Fruit fly (Drosophila melanogaster) whole organism, embryonic: Measurements from ENCODE around the gene wge.

Experiments
- Atf-2 ChIP-seq: fragments of 200-800 bp; sonication (Bioruptor generic); optimal IDR thresholded peaks from 2 replicates; lab custom pipeline; 2016; ENCODE audit warnings: missing biosample characterization, missing genetic modification characterization
- Atf6 ChIP-seq: fragments of 200-800 bp; sonication (Bioruptor generic); IDR thresholded peaks from 2 replicates; pipeline ENCODE4 v1.3.6; 2022; ENCODE audit warnings: missing biosample characterization, missing genetic modification characterization
- CG12219 ChIP-seq: fragments of 200-800 bp; sonication (Bioruptor generic); optimal IDR thresholded peaks from 3 replicates; lab custom pipeline; 2018; ENCODE audit warnings: missing biosample characterization, mild to moderate bottlenecking, missing genetic modification characterization
- CG12769 ChIP-seq: fragments of 200-800 bp; sonication (Bioruptor generic); optimal IDR thresholded peaks from 2 replicates; lab custom pipeline; 2019; ENCODE audit warnings: missing biosample characterization, mild to moderate bottlenecking, missing genetic modification characterization, moderate library complexity
- CG13296 ChIP-seq: fragments of 200-800 bp; sonication (Bioruptor generic); optimal IDR thresholded peaks from 3 replicates; lab custom pipeline; 2018; ENCODE audit warnings: missing biosample characterization, mild to moderate bottlenecking, missing genetic modification characterization
- CG17912 ChIP-seq: fragments of 200-800 bp; sonication (Bioruptor generic); optimal IDR thresholded peaks from 2 replicates; lab custom pipeline; 2018; ENCODE audit warnings: missing biosample characterization, mild to moderate bottlenecking, missing genetic modification characterization
- CG18011 ChIP-seq: fragments of 200-800 bp; sonication (Bioruptor generic); optimal IDR thresholded peaks from 2 replicates; lab custom pipeline; 2017; ENCODE audit warnings: missing biosample characterization, missing genetic modification characterization, mild to moderate bottlenecking, moderate library complexity, missing genotype
- CG18262 ChIP-seq: fragments of 200-800 bp; optimal IDR thresholded peaks from 3 replicates; lab custom pipeline; 2019; ENCODE audit warnings: missing biosample characterization, mild to moderate bottlenecking, missing genetic modification characterization, moderate library complexity
- CG18599 ChIP-seq: fragments of 200-800 bp; sonication (Bioruptor generic); optimal IDR thresholded peaks from 3 replicates; lab custom pipeline; 2017; ENCODE audit warnings: missing biosample characterization, missing genetic modification characterization, mild to moderate bottlenecking, moderate library complexity, missing genetic modification reagents
- CG2120 ChIP-seq: fragments of 200-800 bp; sonication (Bioruptor generic); optimal IDR thresholded peaks from 3 replicates; lab custom pipeline; 2016; ENCODE audit warnings: missing biosample characterization, missing genetic modification characterization
- CG2712 ChIP-seq: fragments of 200-800 bp; optimal IDR thresholded peaks from 3 replicates; lab custom pipeline; 2019; ENCODE audit warnings: missing biosample characterization, mild to moderate bottlenecking, missing genetic modification characterization, moderate library complexity
- CG3847 ChIP-seq: fragments of 200-800 bp; sonication (Bioruptor generic); IDR thresholded peaks from 2 replicates; pipeline ENCODE4 v1.3.6; 2022; ENCODE audit warnings: missing biosample characterization, missing genetic modification characterization
- CG43689 ChIP-seq: fragments of 200-800 bp; sonication (Bioruptor generic); IDR thresholded peaks from 2 replicates; pipeline ENCODE4 v1.3.6; 2022; ENCODE audit warnings: missing biosample characterization, missing genetic modification characterization
- CG4424 ChIP-seq: fragments of 200-800 bp; sonication (Bioruptor generic); optimal IDR thresholded peaks from 3 replicates; lab custom pipeline; 2016; ENCODE audit warnings: missing biosample characterization, missing genetic modification characterization
- CG8281 ChIP-seq: fragments of 200-800 bp; sonication (Bioruptor generic); optimal IDR thresholded peaks from 2 replicates; lab custom pipeline; 2018; ENCODE audit warnings: missing biosample characterization, mild to moderate bottlenecking, missing genetic modification characterization, moderate library complexity
- CrebB ChIP-seq: fragments of 200-800 bp; sonication (Bioruptor generic); optimal IDR thresholded peaks from 3 replicates; lab custom pipeline; 2018; ENCODE audit warnings: missing biosample characterization, mild to moderate bottlenecking, missing genetic modification characterization
- Dll ChIP-seq: fragments of 200-800 bp; sonication (Bioruptor generic); IDR thresholded peaks from 4 replicates; pipeline ENCODE4 v1.3.6; 2022; ENCODE audit warnings: missing biosample characterization, missing genetic modification characterization; ENCODE audit not compliant: partially characterized antibody
- Hr39 ChIP-seq: fragments of >200 bp; optimal IDR thresholded peaks from 2 replicates; lab custom pipeline; 2017
- Rx ChIP-seq: fragments of 200-800 bp; sonication (Bioruptor generic); IDR thresholded peaks from 2 replicates; pipeline ENCODE4 v1.3.6; 2022; ENCODE audit warnings: missing biosample characterization, missing genetic modification characterization
- Sox102F ChIP-seq: fragments of 200-800 bp; sonication (Bioruptor generic); optimal IDR thresholded peaks from 2 replicates; lab custom pipeline; 2018; ENCODE audit warnings: missing biosample characterization, mild to moderate bottlenecking, missing genetic modification characterization, moderate library complexity
- Spps ChIP-seq: fragments of 200-800 bp; sonication (Bioruptor generic); optimal IDR thresholded peaks from 2 replicates; lab custom pipeline; 2018; ENCODE audit warnings: missing biosample characterization, mild to moderate bottlenecking, missing genetic modification characterization
- Vsx1 ChIP-seq: fragments of 200-800 bp; sonication (Bioruptor generic); optimal IDR thresholded peaks from 2 replicates; lab custom pipeline; 2017; ENCODE audit warnings: missing biosample characterization, mild to moderate bottlenecking, missing genetic modification characterization, missing genetic modification reagents
- croc ChIP-seq: fragments of 200-800 bp; sonication (Bioruptor generic); conservative IDR thresholded peaks from 3 replicates; pipeline ENCODE4 v1.3.6; 2022; ENCODE audit warnings: missing biosample characterization, missing genetic modification characterization
- cwo ChIP-seq: fragments of 200-800 bp; sonication (Bioruptor generic); optimal IDR thresholded peaks from 3 replicates; lab custom pipeline; 2017; ENCODE audit warnings: missing biosample characterization, missing genetic modification characterization, mild to moderate bottlenecking, moderate library complexity, missing genetic modification reagents
- dmrt99B ChIP-seq: fragments of 200-800 bp; sonication (Bioruptor generic); optimal IDR thresholded peaks from 2 replicates; lab custom pipeline; 2018; ENCODE audit warnings: missing biosample characterization, mild to moderate bottlenecking, missing genetic modification characterization, moderate library complexity
- emc ChIP-seq: fragments of 200-800 bp; sonication (Bioruptor generic); optimal IDR thresholded peaks from 2 replicates; lab custom pipeline; 2016; ENCODE audit warnings: missing biosample characterization, missing genetic modification characterization
- exex ChIP-seq: fragments of 200-800 bp; sonication (Bioruptor generic); optimal IDR thresholded peaks from 4 replicates; lab custom pipeline; 2018; ENCODE audit warnings: missing biosample characterization, mild to moderate bottlenecking, missing genetic modification characterization, moderate library complexity
- fd102C ChIP-seq: fragments of 200-800 bp; sonication (Bioruptor generic); optimal IDR thresholded peaks from 2 replicates; lab custom pipeline; 2018; ENCODE audit warnings: missing biosample characterization, mild to moderate bottlenecking, missing genetic modification characterization, moderate library complexity
- gsb-n ChIP-seq: fragments of 200-800 bp; sonication (Bioruptor generic); optimal IDR thresholded peaks from 3 replicates; lab custom pipeline; 2018; ENCODE audit warnings: missing biosample characterization, mild to moderate bottlenecking, missing genetic modification characterization
- inv ChIP-seq: fragments of 200-800 bp; sonication (Bioruptor generic); IDR thresholded peaks from 2 replicates; pipeline ENCODE4 v1.3.6; 2022; ENCODE audit warnings: missing biosample characterization, missing genetic modification characterization; ENCODE audit not compliant: partially characterized antibody
- kay ChIP-seq: fragments of 200-800 bp; sonication (Bioruptor generic); optimal IDR thresholded peaks from 2 replicates; lab custom pipeline; 2016; ENCODE audit warnings: missing biosample characterization, missing genetic modification characterization
- knrl ChIP-seq: fragments of 200-800 bp; sonication (Bioruptor generic); IDR thresholded peaks from 3 replicates; pipeline ENCODE4 v1.3.6; 2022; ENCODE audit warnings: missing biosample characterization, missing genetic modification characterization; ENCODE audit not compliant: partially characterized antibody
- lbe ChIP-seq: fragments of 200-800 bp; sonication (Bioruptor generic); optimal IDR thresholded peaks from 2 replicates; lab custom pipeline; 2016; ENCODE audit warnings: missing biosample characterization, mild to moderate bottlenecking, missing genetic modification characterization
- lola ChIP-seq, 3 experiments: fragments of >200 bp in 2 of 3; fragments of 200-800 bp in 1 of 3; sonication (Bioruptor generic) in 1 of 3; optimal IDR thresholded peaks; 2 replicates each; lab custom pipeline; 2017 to 2019; ENCODE audit warnings: missing biosample characterization in 3 of 3, missing genetic modification characterization in 3 of 3, mild to moderate bottlenecking in 1 of 3, moderate library complexity in 1 of 3
- maf-S ChIP-seq: fragments of 200-800 bp; sonication (Bioruptor generic); optimal IDR thresholded peaks from 2 replicates; lab custom pipeline; 2016; ENCODE audit warnings: missing biosample characterization, missing genetic modification characterization
- p53 ChIP-seq: fragments of 200-800 bp; sonication (Bioruptor generic); optimal IDR thresholded peaks from 2 replicates; lab custom pipeline; 2016; ENCODE audit warnings: missing biosample characterization, missing genetic modification characterization
- pita ChIP-seq: fragments of 200-800 bp; sonication (Bioruptor generic); optimal IDR thresholded peaks from 2 replicates; lab custom pipeline; 2017; ENCODE audit warnings: missing biosample characterization, mild to moderate bottlenecking, missing genetic modification characterization
- prd ChIP-seq, 3 experiments: fragments of >200 bp in 2 of 3; fragments of 200-800 bp in 1 of 3; sonication (Bioruptor generic) in 1 of 3; optimal IDR thresholded peaks in 2 of 3; IDR thresholded peaks in 1 of 3; 2 replicates in 2 of 3; 3 replicates in 1 of 3; pipeline versions ENCODE4 v1.3.6 to Lab custom; 2017 to 2022; ENCODE audit warnings: missing biosample characterization in 1 of 3, missing genetic modification characterization in 1 of 3
- row ChIP-seq: fragments of 200-800 bp; sonication (Bioruptor generic); IDR thresholded peaks from 3 replicates; pipeline ENCODE4 v1.3.6; 2022; ENCODE audit warnings: missing biosample characterization, missing genetic modification characterization
- run ChIP-seq: fragments of 200-800 bp; sonication (Bioruptor generic); optimal IDR thresholded peaks from 3 replicates; lab custom pipeline; 2018; ENCODE audit warnings: missing biosample characterization, mild to moderate bottlenecking, missing genetic modification characterization
- sim ChIP-seq: fragments of 200-800 bp; sonication (Bioruptor generic); IDR thresholded peaks from 2 replicates; pipeline ENCODE4 v1.3.6; 2022; ENCODE audit warnings: missing biosample characterization, missing genetic modification characterization
- sisA ChIP-seq: fragments of 200-800 bp; sonication (Bioruptor generic); IDR thresholded peaks from 2 replicates; pipeline ENCODE4 v1.3.6; 2022; ENCODE audit warnings: missing biosample characterization, missing genetic modification characterization
- ssp ChIP-seq: fragments of 200-800 bp; sonication (Bioruptor generic); IDR thresholded peaks from 2 replicates; pipeline ENCODE4 v1.3.6; 2022; ENCODE audit warnings: missing biosample characterization, missing genetic modification characterization
- tap ChIP-seq: fragments of 200-800 bp; optimal IDR thresholded peaks from 3 replicates; lab custom pipeline; 2019; ENCODE audit warnings: missing biosample characterization, mild to moderate bottlenecking, missing genetic modification characterization, moderate library complexity
- trem ChIP-seq: fragments of 200-800 bp; optimal IDR thresholded peaks from 3 replicates; lab custom pipeline; 2019; ENCODE audit warnings: missing biosample characterization, mild to moderate bottlenecking, missing genetic modification characterization, moderate library complexity
- trh ChIP-seq: fragments of 200-800 bp; sonication (Bioruptor generic); optimal IDR thresholded peaks from 2 replicates; lab custom pipeline; 2016; ENCODE audit warnings: missing biosample characterization, missing genetic modification characterization
- tx ChIP-seq: fragments of 200-800 bp; sonication (Bioruptor generic); optimal IDR thresholded peaks from 2 replicates; lab custom pipeline; 2016; ENCODE audit warnings: missing biosample characterization, missing genetic modification characterization
- wdn ChIP-seq: fragments of 200-800 bp; sonication (Bioruptor generic); IDR thresholded peaks from 2 replicates; pipeline ENCODE4 v1.3.6; 2022; ENCODE audit warnings: missing biosample characterization, missing genetic modification characterization

The wge gene

DNA sequence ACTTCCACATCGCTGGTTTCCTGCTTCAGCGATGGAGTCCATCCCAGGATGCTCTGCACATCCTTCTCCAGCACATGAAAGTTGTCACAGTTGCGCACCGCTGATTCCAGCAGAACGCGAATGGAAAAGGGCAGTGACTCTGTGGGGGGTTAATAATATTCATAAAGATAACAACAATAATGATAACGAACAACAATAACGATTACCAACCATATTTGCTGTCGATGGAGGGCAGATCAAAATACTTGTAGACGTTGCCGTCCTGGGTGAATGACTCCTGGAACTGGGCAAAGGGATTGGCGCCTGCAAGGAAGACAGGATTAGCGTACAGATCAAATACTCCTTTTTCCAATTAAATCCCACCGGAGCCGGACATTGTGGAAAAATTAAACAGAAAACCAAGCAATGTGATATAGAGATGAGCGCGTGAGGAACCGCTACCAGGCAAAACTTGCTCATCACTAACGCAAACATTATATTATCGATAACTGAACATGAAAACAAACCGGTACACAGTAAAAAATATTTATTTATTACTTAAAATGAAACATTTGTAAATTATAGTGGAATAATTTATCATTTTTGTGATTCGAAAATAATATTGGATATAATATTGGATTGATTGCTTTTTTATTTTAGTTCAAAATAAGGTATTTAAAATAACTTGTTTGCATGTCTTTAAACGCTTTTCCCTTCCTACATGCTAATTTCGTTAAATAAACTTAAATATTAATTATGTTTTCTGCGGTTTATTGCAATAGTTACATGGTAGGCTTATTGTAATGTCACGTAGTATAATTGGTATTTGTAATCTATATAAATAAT lies 3.4 kb upstream of the wge start, which contains the start of gene Irp-1A (continued):
- TF ChIP-seq trem (tag; lab: Kevin White, UChicago) = peak; percentile 80
- peak; percentile 82 for TF ChIP-seq knrl (GFP tag; lab: Robert Waterston, UW)
- no peak for TF ChIP-seq CG17912 (GFP tag; lab: Kevin White, UChicago)
- peak; percentile 85 for TF ChIP-seq CG2712 (tag; lab: Kevin White, UChicago)
- peak; percentile 57 for TF ChIP-seq Vsx1 (GFP tag; lab: Kevin White, UChicago)
- peak; percentile 71 for TF ChIP-seq CG3847 (GFP tag; lab: Robert Waterston, UW)
- no peak for TF ChIP-seq Hr39
- TF ChIP-seq CG12219 (GFP tag; lab: Kevin White, UChicago) = peak; percentile 45
- peak; percentile 87 for TF ChIP-seq Dll (GFP tag; lab: Robert Waterston, UW)
- peak in 1 of 3 experiments; percentile 71 for TF ChIP-seq lola (GFP tag; optimal IDR thresholded peaks at IDR 0.05; lab: Kevin White, UChicago)
- no peak for TF ChIP-seq p53 (GFP tag; lab: Kevin White, UChicago)
- peak; percentile 77 for TF ChIP-seq CG18599 (GFP tag; lab: Kevin White, UChicago)
- peak; percentile 80 for TF ChIP-seq Sox102F (GFP tag; lab: Kevin White, UChicago)
- TF ChIP-seq CG13296 = peak; percentile 85
- peak; percentile 67 for TF ChIP-seq exex (tag; lab: Kevin White, UChicago)
- peak; percentile 72 for TF ChIP-seq inv (GFP tag; lab: Robert Waterston, UW)
- peak; percentile 56 for TF ChIP-seq lbe
- TF ChIP-seq maf-S = no peak
- peak; percentile 24; the same call in 1 of the 2 replicates for TF ChIP-seq sisA (GFP tag; lab: Robert Waterston, UW)
- TF ChIP-seq sim (GFP tag; lab: Robert Waterston, UW) = peak; percentile 8; the same call in 1 of the 2 replicates
- TF ChIP-seq Atf6 = peak; percentile 83
- peak; percentile 86 for TF ChIP-seq row (GFP tag; lab: Robert Waterston, UW)
- TF ChIP-seq fd102C = no peak
- peak; percentile 67 for TF ChIP-seq run (tag; lab: Kevin White, UChicago)
- no peak for TF ChIP-seq CG43689
- TF ChIP-seq CG18262 (tag; lab: Kevin White, UChicago) = peak; percentile 85
- peak; percentile 54 for TF ChIP-seq CrebB (tag; lab: Kevin White, UChicago)
- 0 out of 3 replicates have a peak, but pooled peaks have one; percentile 39 for TF ChIP-seq croc (GFP tag; lab: Robert Waterston, UW)
- peak; percentile 83 for TF ChIP-seq dmrt99B (tag; lab: Kevin White, UChicago)
- peak; percentile 74 for TF ChIP-seq CG4424
- TF ChIP-seq tx = no peak
- TF ChIP-seq gsb-n (tag; lab: Kevin White, UChicago) = peak; percentile 79
- no peak for TF ChIP-seq CG12769 (tag; lab: Kevin White, UChicago)
- no peak for TF ChIP-seq CG8281 (tag; lab: Kevin White, UChicago)
- peak; percentile 74 for TF ChIP-seq wdn
- peak; percentile 77 for TF ChIP-seq tap (tag; lab: Kevin White, UChicago)
- no peak for TF ChIP-seq Atf-2 (GFP tag; lab: Kevin White, UChicago)
- TF ChIP-seq cwo (GFP tag; lab: Kevin White, UChicago) = peak; percentile 60
- peak; percentile 42 for TF ChIP-seq ssp
- peak; percentile 64 for TF ChIP-seq kay
- TF ChIP-seq trh (GFP tag; lab: Kevin White, UChicago) = no peak
- no peak for TF ChIP-seq Rx (GFP tag; lab: Robert Waterston, UW)
- TF ChIP-seq Spps (tag; lab: Kevin White, UChicago) = peak; percentile 62
- no peak for TF ChIP-seq pita (GFP tag; lab: Kevin White, UChicago)
- TF ChIP-seq CG18011 (GFP tag; lab: Kevin White, UChicago) = peak; percentile 16
- no peak for TF ChIP-seq prd (optimal IDR thresholded peaks at IDR 0.05; lab: Kevin White, UChicago)
- peak; percentile 71 for TF ChIP-seq prd (GFP tag; IDR thresholded peaks at IDR 0.05; lab: Robert Waterston, UW)
- TF ChIP-seq emc (GFP tag; lab: Kevin White, UChicago) = no peak
- TF ChIP-seq CG2120 (GFP tag; lab: Kevin White, UChicago) = peak; percentile 78
